Worm (Caenorhabditis elegans) whole organism, mixed stage, embryonic: ENCODE data around the gene srlf-15.

Experiments
- lin-13 ChIP-seq: fragments of 150-350 bp; optimal IDR thresholded peaks from 2 replicates; lab custom pipeline; 2014; ENCODE audit warnings: missing biosample characterization, missing genetic modification characterization
- lsy-2 ChIP-seq: fragments of 150-350 bp; optimal IDR thresholded peaks from 2 replicates; lab custom pipeline; 2014; ENCODE audit warnings: missing biosample characterization, missing genetic modification characterization
- mab-5 ChIP-seq: fragments of 150-350 bp; optimal IDR thresholded peaks from 2 replicates; lab custom pipeline; 2014; ENCODE audit warnings: missing biosample characterization, missing genetic modification characterization
- mep-1 ChIP-seq: fragments of 150-350 bp; optimal IDR thresholded peaks from 2 replicates; lab custom pipeline; 2017; ENCODE audit warnings: missing biosample characterization, missing genetic modification reagents, missing genetic modification characterization, inconsistent platforms
- nhr-12 ChIP-seq: fragments of 150-350 bp; optimal IDR thresholded peaks from 2 replicates; lab custom pipeline; 2014; ENCODE audit warnings: missing biosample characterization, missing genetic modification characterization
- pha-4 ChIP-seq: fragments of 150-350 bp; optimal IDR thresholded peaks from 2 replicates; lab custom pipeline; 2018; ENCODE audit warnings: missing biosample characterization, missing genetic modification reagents, missing genetic modification characterization
- unc-120 ChIP-seq: sonication (generic microtip); optimal IDR thresholded peaks from 2 replicates; lab custom pipeline; 2017; ENCODE audit warnings: missing genetic modification characterization, missing compliant biosample characterization; ENCODE audit not compliant: poor library complexity, severe bottlenecking
- unc-39 ChIP-seq: fragments of 150-350 bp; optimal IDR thresholded peaks from 2 replicates; lab custom pipeline; 2014; ENCODE audit warnings: missing biosample characterization, missing genetic modification characterization
- ztf-11 ChIP-seq: fragments of 150-350 bp; optimal IDR thresholded peaks from 2 replicates; lab custom pipeline; 2014; ENCODE audit warnings: missing biosample characterization, missing genetic modification characterization

DNA sequence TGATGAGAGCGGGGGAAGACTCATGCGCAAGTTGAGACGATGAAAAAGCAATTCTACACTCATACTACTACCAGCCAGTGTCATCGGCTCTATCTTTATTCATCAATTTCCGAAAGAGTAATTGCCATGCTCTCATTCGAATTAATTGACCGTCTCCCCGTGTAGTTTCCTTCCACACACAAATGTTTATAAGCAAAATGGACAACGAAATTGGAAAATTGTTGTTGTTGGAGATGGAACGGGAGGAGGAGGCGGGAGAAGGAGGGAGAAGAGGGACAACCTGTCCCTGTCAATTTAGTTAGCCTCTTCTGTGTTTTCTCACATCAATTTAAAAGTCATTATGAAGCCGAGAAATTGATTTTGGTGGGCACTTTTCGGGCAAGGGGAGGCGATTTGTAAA lies 36.7 kb downstream of the srlf-15 start:
- TF ChIP-seq nhr-12 (no peak), lin-13 (tag; lab: Kevin White, UChicago) (no peak), unc-120 (tag; lab: Kevin White, UChicago) (no peak), mep-1 (tag; lab: Kevin White, UChicago) (no peak), lsy-2 (no peak), ztf-11 (tag; lab: Kevin White, UChicago) (no peak), mab-5 (tag; lab: Kevin White, UChicago) (no peak), unc-39 (tag; lab: Kevin White, UChicago) (no peak), pha-4 (tag; lab: Kevin White, UChicago) (no peak)
